Fruit fly (Drosophila melanogaster) whole organism, embryonic: Measurements from ENCODE around the gene CG46463.
A peak's percentile ranks its signal among the peaks of the same experiment; 100 is the strongest.

Experiments
- Bgb ChIP-seq: fragments of 200-800 bp; sonication (Bioruptor generic); IDR thresholded peaks from 2 replicates; pipeline ENCODE4 v1.3.6; 2022; ENCODE audit warnings: missing biosample characterization, missing genetic modification characterization; ENCODE audit not compliant: partially characterized antibody
- Blimp-1 ChIP-seq: fragments of 200-800 bp; sonication (Bioruptor generic); optimal IDR thresholded peaks from 3 replicates; lab custom pipeline; 2018; ENCODE audit warnings: missing biosample characterization, missing genetic modification characterization, mild to moderate bottlenecking, moderate library complexity, missing genetic modification reagents
- CG10209 ChIP-seq: fragments of 200-800 bp; sonication (Bioruptor generic); optimal IDR thresholded peaks from 3 replicates; lab custom pipeline; 2017; ENCODE audit warnings: missing biosample characterization, mild to moderate bottlenecking, missing genetic modification characterization, missing genetic modification reagents
- CG10267 ChIP-seq: fragments of 200-800 bp; sonication (Bioruptor generic); optimal IDR thresholded peaks from 2 replicates; lab custom pipeline; 2018; ENCODE audit warnings: missing biosample characterization, mild to moderate bottlenecking, missing genetic modification characterization, moderate library complexity
- CG12071 ChIP-seq: fragments of 200-800 bp; sonication (Bioruptor generic); optimal IDR thresholded peaks from 3 replicates; lab custom pipeline; 2018; ENCODE audit warnings: missing biosample characterization, mild to moderate bottlenecking, missing genetic modification characterization
- CG12659 ChIP-seq: fragments of 200-800 bp; sonication (Bioruptor generic); optimal IDR thresholded peaks from 3 replicates; lab custom pipeline; 2017; ENCODE audit warnings: mild to moderate bottlenecking, missing biosample characterization, missing genetic modification reagents, missing genetic modification characterization
- CG12744 ChIP-seq: fragments of 200-800 bp; sonication (Bioruptor generic); optimal IDR thresholded peaks from 2 replicates; lab custom pipeline; 2016; ENCODE audit warnings: missing biosample characterization, missing genetic modification characterization
- CG14050 ChIP-seq: fragments of 200-800 bp; sonication (Bioruptor generic); IDR thresholded peaks from 3 replicates; pipeline ENCODE4 v1.3.6; 2022; ENCODE audit warnings: missing biosample characterization, missing genetic modification characterization
- CG14441 ChIP-seq: fragments of 200-800 bp; sonication (Bioruptor generic); IDR thresholded peaks from 2 replicates; pipeline ENCODE4 v1.3.6; 2022; ENCODE audit warnings: missing biosample characterization, missing genetic modification characterization
- CG14860 ChIP-seq: fragments of 200-800 bp; sonication (Bioruptor generic); IDR thresholded peaks from 3 replicates; pipeline ENCODE4 v1.3.6; 2022; ENCODE audit warnings: missing biosample characterization, missing genetic modification characterization; ENCODE audit not compliant: partially characterized antibody
- CG15011 ChIP-seq: fragments of 200-800 bp; sonication (Bioruptor generic); optimal IDR thresholded peaks from 3 replicates; lab custom pipeline; 2018; ENCODE audit warnings: missing biosample characterization, mild to moderate bottlenecking, missing genetic modification characterization
- CG1529 ChIP-seq: fragments of 200-800 bp; sonication (Bioruptor generic); optimal IDR thresholded peaks from 3 replicates; lab custom pipeline; 2018; ENCODE audit warnings: missing biosample characterization, missing genetic modification characterization
- CG15696 ChIP-seq: fragments of 200-800 bp; sonication (Bioruptor generic); optimal IDR thresholded peaks from 2 replicates; lab custom pipeline; 2019; ENCODE audit warnings: missing biosample characterization, mild to moderate bottlenecking, missing genetic modification characterization, moderate library complexity
- CG17829 ChIP-seq: fragments of 200-800 bp; optimal IDR thresholded peaks from 2 replicates; lab custom pipeline; 2019; ENCODE audit warnings: missing biosample characterization, mild to moderate bottlenecking, missing genetic modification characterization, moderate library complexity
- CG2202 ChIP-seq: fragments of 200-800 bp; sonication (Bioruptor generic); optimal IDR thresholded peaks from 2 replicates; lab custom pipeline; 2018; ENCODE audit warnings: missing biosample characterization, mild to moderate bottlenecking, missing genetic modification characterization
- CG3995 ChIP-seq: fragments of 200-800 bp; sonication (Bioruptor generic); optimal IDR thresholded peaks from 3 replicates; lab custom pipeline; 2016; ENCODE audit warnings: missing biosample characterization, missing genetic modification characterization
- CG6689 ChIP-seq: fragments of 200-800 bp; sonication (Bioruptor generic); IDR thresholded peaks from 2 replicates; pipeline ENCODE4 v1.3.6; 2022; ENCODE audit warnings: missing biosample characterization, missing genetic modification characterization
- CG6813 ChIP-seq: fragments of 200-800 bp; sonication (Bioruptor generic); optimal IDR thresholded peaks from 2 replicates; lab custom pipeline; 2017; ENCODE audit warnings: missing biosample characterization, missing genetic modification characterization, mild to moderate bottlenecking, moderate library complexity, missing genetic modification reagents
- CG7372 ChIP-seq: fragments of 200-800 bp; sonication (Bioruptor generic); IDR thresholded peaks from 2 replicates; pipeline ENCODE4 v1.3.6; 2022; ENCODE audit warnings: missing biosample characterization, missing genetic modification characterization
- CG7987 ChIP-seq: fragments of 200-800 bp; sonication (Bioruptor generic); optimal IDR thresholded peaks from 2 replicates; lab custom pipeline; 2018; ENCODE audit warnings: missing biosample characterization, mild to moderate bottlenecking, missing genetic modification characterization, moderate library complexity
- CG8281 ChIP-seq: fragments of 200-800 bp; sonication (Bioruptor generic); optimal IDR thresholded peaks from 2 replicates; lab custom pipeline; 2018; ENCODE audit warnings: missing biosample characterization, mild to moderate bottlenecking, missing genetic modification characterization, moderate library complexity
- Chrac-16 ChIP-seq: fragments of 200-800 bp; sonication (Bioruptor generic); optimal IDR thresholded peaks from 3 replicates; lab custom pipeline; 2016; ENCODE audit warnings: missing biosample characterization, missing genetic modification characterization
- Eip74EF ChIP-seq, 2 experiments: fragments of 200-800 bp in 1 of 2; fragments of >200 bp in 1 of 2; sonication (Bioruptor generic) in 1 of 2; optimal IDR thresholded peaks; 2 replicates each; lab custom pipeline; 2017 to 2019; ENCODE audit warnings: missing biosample characterization in 2 of 2, missing genetic modification characterization in 2 of 2, mild to moderate bottlenecking in 1 of 2, moderate library complexity in 1 of 2
- Fer3 ChIP-seq: fragments of 200-800 bp; sonication (Bioruptor generic); optimal IDR thresholded peaks from 2 replicates; lab custom pipeline; 2018; ENCODE audit warnings: missing biosample characterization, mild to moderate bottlenecking, missing genetic modification characterization, moderate library complexity
- HLH3B ChIP-seq: fragments of 200-800 bp; sonication (Bioruptor generic); IDR thresholded peaks from 2 replicates; pipeline ENCODE4 v1.3.6; 2022; ENCODE audit warnings: missing biosample characterization, missing genetic modification characterization
- HLH4C ChIP-seq: fragments of 200-800 bp; sonication (Bioruptor generic); IDR thresholded peaks from 3 replicates; pipeline ENCODE4 v1.3.6; 2022; ENCODE audit warnings: missing biosample characterization, missing genetic modification characterization; ENCODE audit not compliant: partially characterized antibody
- Hand ChIP-seq: fragments of 200-800 bp; sonication (Bioruptor generic); optimal IDR thresholded peaks from 2 replicates; lab custom pipeline; 2017; ENCODE audit warnings: mild to moderate bottlenecking, missing biosample characterization, missing genetic modification reagents, missing genetic modification characterization
- Side ChIP-seq: fragments of 200-800 bp; sonication (Bioruptor generic); optimal IDR thresholded peaks from 2 replicates; lab custom pipeline; 2016; ENCODE audit warnings: missing biosample characterization, missing genetic modification characterization
- Spps ChIP-seq: fragments of 200-800 bp; sonication (Bioruptor generic); optimal IDR thresholded peaks from 2 replicates; lab custom pipeline; 2018; ENCODE audit warnings: missing biosample characterization, mild to moderate bottlenecking, missing genetic modification characterization
- Xrp1 ChIP-seq: fragments of 200-800 bp; sonication (Bioruptor generic); IDR thresholded peaks from 2 replicates; pipeline ENCODE4 v1.3.6; 2022; ENCODE audit warnings: missing biosample characterization, missing genetic modification characterization
- al ChIP-seq: fragments of 200-800 bp; sonication (Bioruptor generic); IDR thresholded peaks from 2 replicates; pipeline ENCODE4 v1.3.6; 2022; ENCODE audit warnings: missing biosample characterization, missing genetic modification characterization
- ap ChIP-seq: fragments of 200-800 bp; sonication (Bioruptor generic); IDR thresholded peaks from 2 replicates; pipeline ENCODE4 v1.3.6; 2022; ENCODE audit warnings: missing biosample characterization, missing genetic modification characterization
- ara ChIP-seq: fragments of 200-800 bp; sonication (Bioruptor generic); IDR thresholded peaks from 2 replicates; pipeline ENCODE4 v1.3.6; 2022; ENCODE audit warnings: missing biosample characterization, missing genetic modification characterization
- ato ChIP-seq: fragments of 200-800 bp; sonication (Bioruptor generic); IDR thresholded peaks from 2 replicates; pipeline ENCODE4 v1.3.6; 2022; ENCODE audit warnings: missing biosample characterization, missing genetic modification characterization; ENCODE audit not compliant: partially characterized antibody
- bigmax ChIP-seq: fragments of 200-800 bp; sonication (Bioruptor generic); optimal IDR thresholded peaks from 2 replicates; lab custom pipeline; 2018; ENCODE audit warnings: missing biosample characterization, mild to moderate bottlenecking, missing genetic modification characterization
- br ChIP-seq: fragments of >200 bp; optimal IDR thresholded peaks from 2 replicates; lab custom pipeline; 2017
- chif ChIP-seq, 2 experiments: fragments of 200-800 bp; sonication (Bioruptor generic); optimal IDR thresholded peaks; 3 replicates each; lab custom pipeline; 2016; ENCODE audit warnings: missing biosample characterization in 2 of 2, missing genetic modification characterization in 2 of 2
- crol ChIP-seq: fragments of 200-800 bp; sonication (Bioruptor generic); IDR thresholded peaks from 2 replicates; pipeline ENCODE4 v1.3.6; 2022; ENCODE audit warnings: missing biosample characterization, missing genetic modification characterization
- dysf ChIP-seq: fragments of 200-800 bp; sonication (Bioruptor generic); IDR thresholded peaks from 3 replicates; pipeline ENCODE4 v1.3.6; 2022; ENCODE audit warnings: missing biosample characterization, missing genetic modification characterization
- ewg ChIP-seq: fragments of 200-800 bp; sonication (Bioruptor generic); optimal IDR thresholded peaks from 3 replicates; lab custom pipeline; 2017; ENCODE audit warnings: mild to moderate bottlenecking, missing biosample characterization, missing genetic modification reagents, missing genetic modification characterization
- gsb ChIP-seq: fragments of 200-800 bp; sonication (Bioruptor generic); IDR thresholded peaks from 2 replicates; pipeline ENCODE4 v1.3.6; 2022; ENCODE audit warnings: missing biosample characterization, missing genetic modification characterization
- hbn ChIP-seq: fragments of 200-800 bp; sonication (Bioruptor generic); IDR thresholded peaks from 2 replicates; pipeline ENCODE4 v1.3.6; 2022; ENCODE audit warnings: missing biosample characterization, missing genetic modification characterization; ENCODE audit not compliant: partially characterized antibody
- hkb ChIP-seq, 2 experiments: fragments of 200-800 bp in 1 of 2; fragments of >200 bp in 1 of 2; sonication (Bioruptor generic) in 1 of 2; IDR thresholded peaks in 1 of 2; optimal IDR thresholded peaks in 1 of 2; 2 replicates each; pipeline versions ENCODE4 v1.3.6 to Lab custom; 2017 to 2022; ENCODE audit warnings: missing biosample characterization in 1 of 2, missing genetic modification characterization in 1 of 2
- lilli ChIP-seq: fragments of 200-800 bp; sonication (Bioruptor generic); optimal IDR thresholded peaks from 3 replicates; lab custom pipeline; 2016; ENCODE audit warnings: missing biosample characterization, missing genetic modification characterization
- salm ChIP-seq: fragments of 200-800 bp; sonication (Bioruptor generic); optimal IDR thresholded peaks from 2 replicates; lab custom pipeline; 2018; ENCODE audit warnings: missing biosample characterization, mild to moderate bottlenecking, missing genetic modification characterization
- sim ChIP-seq: fragments of 200-800 bp; sonication (Bioruptor generic); IDR thresholded peaks from 2 replicates; pipeline ENCODE4 v1.3.6; 2022; ENCODE audit warnings: missing biosample characterization, missing genetic modification characterization
- sr ChIP-seq: fragments of 200-800 bp; sonication (Bioruptor generic); IDR thresholded peaks from 3 replicates; pipeline ENCODE4 v1.3.6; 2022; ENCODE audit warnings: missing biosample characterization, missing genetic modification characterization
- ssp ChIP-seq: fragments of 200-800 bp; sonication (Bioruptor generic); IDR thresholded peaks from 2 replicates; pipeline ENCODE4 v1.3.6; 2022; ENCODE audit warnings: missing biosample characterization, missing genetic modification characterization
- vnd ChIP-seq: fragments of 200-800 bp; sonication (Bioruptor generic); IDR thresholded peaks from 3 replicates; pipeline ENCODE4 v1.3.6; 2022; ENCODE audit warnings: missing biosample characterization, missing genetic modification characterization; ENCODE audit not compliant: partially characterized antibody
- zf30C ChIP-seq: fragments of 200-800 bp; sonication (Bioruptor generic); optimal IDR thresholded peaks from 3 replicates; lab custom pipeline; 2018; ENCODE audit warnings: missing biosample characterization, mild to moderate bottlenecking, missing genetic modification characterization

CG46463 gene

DNA sequence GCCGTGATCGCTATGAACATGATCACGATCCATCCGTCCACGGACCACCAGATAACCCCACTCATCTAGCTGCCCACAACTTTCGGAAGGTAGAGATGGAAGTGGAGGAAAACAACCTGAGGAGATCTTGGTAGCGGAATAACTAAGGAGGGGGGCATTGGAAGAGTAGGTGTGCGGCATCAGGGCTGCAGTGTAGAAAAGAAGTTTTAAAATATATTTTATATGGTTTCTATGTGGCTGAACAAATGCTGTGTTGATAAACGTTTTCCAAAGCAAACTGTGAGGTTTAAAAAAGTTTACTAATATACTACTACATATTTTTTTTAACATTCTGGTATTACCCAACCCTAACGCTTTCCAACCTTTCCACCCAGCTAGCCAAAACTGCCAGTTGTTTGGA lies 26.2 kb upstream of the CG46463 start (continued):
- TF ChIP-seq CG1529 (GFP tag; lab: Kevin White, UChicago) (peak; percentile 22), Side (GFP tag; lab: Kevin White, UChicago) (no peak), chif (GFP tag; optimal IDR thresholded peaks at IDR 0.05; lab: Kevin White, UChicago) (no peak), CG7987 (GFP tag; lab: Kevin White, UChicago) (no peak), br (lab: Kevin White, UChicago) (no peak), HLH4C (GFP tag; lab: Robert Waterston, UW) (no peak), HLH3B (0 out of 2 replicates have a peak, but pooled peaks have one; percentile 33), ara (GFP tag; lab: Robert Waterston, UW) (peak; percentile 63; the same call in 1 of the 2 replicates), Chrac-16 (no peak), CG15011 (peak; percentile 2), ewg (peak; percentile 3), vnd (GFP tag; lab: Robert Waterston, UW) (no peak), CG6689 (GFP tag; lab: Robert Waterston, UW) (peak; percentile 34; the same call in 1 of the 2 replicates), hbn (no peak), Fer3 (no peak), gsb (no peak), sim (GFP tag; lab: Robert Waterston, UW) (no peak), al (GFP tag; lab: Robert Waterston, UW) (no peak), CG10209 (peak; percentile 14), CG14441 (GFP tag; lab: Robert Waterston, UW) (no peak; the same call in 1 of the 2 replicates), crol (peak; percentile 43), bigmax (GFP tag; lab: Kevin White, UChicago) (no peak), lilli (no peak), CG12744 (GFP tag; lab: Kevin White, UChicago) (no peak), CG15696 (tag; lab: Kevin White, UChicago) (no peak), ato (GFP tag; lab: Robert Waterston, UW) (no peak), hkb (optimal IDR thresholded peaks at IDR 0.05; lab: Kevin White, UChicago) (no peak), hkb (GFP tag; IDR thresholded peaks at IDR 0.05; lab: Robert Waterston, UW) (peak; percentile 48), CG17829 (tag; lab: Kevin White, UChicago) (peak; percentile 18), CG3995 (GFP tag; lab: Kevin White, UChicago) (no peak), ssp (no peak), Hand (GFP tag; lab: Kevin White, UChicago) (no peak), Eip74EF (GFP tag; optimal IDR thresholded peaks at IDR 0.05; lab: Kevin White, UChicago) (no peak), Bgb (GFP tag; lab: Robert Waterston, UW) (no peak), zf30C (GFP tag; lab: Kevin White, UChicago) (no peak), CG14860 (no peak), CG8281 (tag; lab: Kevin White, UChicago) (no peak), salm (tag; lab: Kevin White, UChicago) (no peak), Spps (tag; lab: Kevin White, UChicago) (no peak), CG12659 (GFP tag; lab: Kevin White, UChicago) (peak; percentile 2), CG2202 (tag; lab: Kevin White, UChicago) (no peak), ap (GFP tag; lab: Robert Waterston, UW) (no peak), CG7372 (no peak), Blimp-1 (GFP tag; lab: Kevin White, UChicago) (peak; percentile 61), Xrp1 (GFP tag; lab: Robert Waterston, UW) (peak; percentile 79), dysf (GFP tag; lab: Robert Waterston, UW) (peak; percentile 45; the same call in 2 of the 3 replicates), sr (GFP tag; lab: Robert Waterston, UW) (peak; percentile 82), CG10267 (tag; lab: Kevin White, UChicago) (peak; percentile 30), CG14050 (GFP tag; lab: Robert Waterston, UW) (peak; percentile 25; the same call in 1 of the 3 replicates), CG12071 (no peak), CG6813 (GFP tag; lab: Kevin White, UChicago) (no peak)
